Worm (Caenorhabditis elegans) whole organism, L1 larva: Measurements from ENCODE around the gene srw-15.

Experiments
- C04F5.9 ChIP-seq: sonication (generic microtip); optimal IDR thresholded peaks from 2 replicates; lab custom pipeline; 2016; ENCODE audit warnings: missing genetic modification characterization, missing compliant biosample characterization
- F16B12.6 ChIP-seq: fragments of 150-350 bp; optimal IDR thresholded peaks from 2 replicates; lab custom pipeline; 2014; ENCODE audit warnings: missing biosample characterization, missing genetic modification characterization
- Y116A8C.19 ChIP-seq: sonication (generic microtip); optimal IDR thresholded peaks from 2 replicates; lab custom pipeline; 2016; ENCODE audit warnings: missing compliant biosample characterization, missing genetic modification characterization, borderline replicate concordance
- aha-1 ChIP-seq: fragments of 150-350 bp; optimal IDR thresholded peaks from 2 replicates; lab custom pipeline; 2014; ENCODE audit warnings: missing biosample characterization, missing genetic modification characterization
- alr-1 ChIP-seq: fragments of 200-800 bp; sonication (Bioruptor generic); optimal IDR thresholded peaks from 2 replicates; lab custom pipeline; 2018; ENCODE audit warnings: borderline replicate concordance, mild to moderate bottlenecking, missing genetic modification characterization, missing compliant biosample characterization
- ama-1 ChIP-seq: fragments of 150-350 bp; optimal IDR thresholded peaks from 2 replicates; lab custom pipeline; 2014
- ceh-90 ChIP-seq: sonication (generic microtip); optimal IDR thresholded peaks from 2 replicates; lab custom pipeline; 2016; ENCODE audit warnings: missing genetic modification characterization, missing compliant biosample characterization
- ces-1 ChIP-seq: fragments of 150-350 bp; optimal IDR thresholded peaks from 2 replicates; lab custom pipeline; 2014; ENCODE audit warnings: missing biosample characterization, missing genetic modification reagents, missing genetic modification characterization
- dsc-1 ChIP-seq: sonication (generic microtip); optimal IDR thresholded peaks from 2 replicates; lab custom pipeline; 2016; ENCODE audit warnings: mild to moderate bottlenecking, missing genetic modification characterization, missing compliant biosample characterization
- egl-27 ChIP-seq, 2 experiments: fragments of 150-350 bp in 1 of 2; sonication (generic microtip); optimal IDR thresholded peaks; 3 replicates each; lab custom pipeline; 2017 to 2018; ENCODE audit warnings: missing biosample characterization in 2 of 2, missing genetic modification characterization in 2 of 2, missing genetic modification reagents in 2 of 2
- elt-2 ChIP-seq: sonication (generic microtip); optimal IDR thresholded peaks from 2 replicates; lab custom pipeline; 2016; ENCODE audit warnings: missing genetic modification characterization, mild to moderate bottlenecking, inconsistent platforms, missing compliant biosample characterization, missing genetic modification reagents
- ets-5 ChIP-seq: fragments of 200-800 bp; sonication (Bioruptor generic); IDR thresholded peaks from 2 replicates; pipeline ENCODE4 v1.3.6; 2022; ENCODE audit warnings: missing genetic modification characterization, missing compliant biosample characterization
- fkh-8 ChIP-seq: sonication (generic microtip); optimal IDR thresholded peaks from 2 replicates; lab custom pipeline; 2016; ENCODE audit warnings: mild to moderate bottlenecking, missing genetic modification characterization, missing compliant biosample characterization
- grh-1 ChIP-seq: fragments of 200-800 bp; sonication (Bioruptor generic); IDR thresholded peaks from 2 replicates; pipeline ENCODE4 v1.3.6; 2022; ENCODE audit warnings: missing genetic modification reagents, missing genetic modification characterization, missing compliant biosample characterization
- hlh-17 ChIP-seq: fragments of 200-800 bp; sonication (Bioruptor generic); optimal IDR thresholded peaks from 2 replicates; lab custom pipeline; 2018; ENCODE audit warnings: missing genetic modification characterization, mild to moderate bottlenecking, missing compliant biosample characterization, moderate library complexity, borderline replicate concordance
- hlh-4 ChIP-seq: sonication (generic microtip); optimal IDR thresholded peaks from 2 replicates; lab custom pipeline; 2016; ENCODE audit warnings: mild to moderate bottlenecking, missing genetic modification characterization, missing compliant biosample characterization
- hpl-2 ChIP-seq: fragments of 150-350 bp; optimal IDR thresholded peaks from 2 replicates; lab custom pipeline; 2014; ENCODE audit warnings: missing biosample characterization, missing genetic modification reagents, missing genetic modification characterization
- lin-13 ChIP-seq: fragments of 150-350 bp; optimal IDR thresholded peaks from 2 replicates; lab custom pipeline; 2014; ENCODE audit warnings: missing biosample characterization, missing genetic modification reagents, missing genetic modification characterization
- lin-14 ChIP-seq: fragments of 200-800 bp; sonication (Bioruptor generic); optimal IDR thresholded peaks from 2 replicates; lab custom pipeline; 2018; ENCODE audit warnings: mild to moderate bottlenecking, missing genetic modification characterization, moderate library complexity, missing compliant biosample characterization
- lir-3 ChIP-seq: sonication (generic microtip); optimal IDR thresholded peaks from 2 replicates; lab custom pipeline; 2016; ENCODE audit warnings: mild to moderate bottlenecking, missing genetic modification characterization, moderate library complexity, missing compliant biosample characterization; ENCODE audit not compliant: poor library complexity
- mab-9 ChIP-seq: fragments of 200-800 bp; sonication (Bioruptor generic); IDR thresholded peaks from 2 replicates; pipeline ENCODE4 v1.3.6; 2022; ENCODE audit warnings: missing genetic modification reagents, missing genetic modification characterization, missing compliant biosample characterization
- mep-1 ChIP-seq: fragments of 150-350 bp; optimal IDR thresholded peaks from 2 replicates; lab custom pipeline; 2014; ENCODE audit warnings: missing biosample characterization, missing genetic modification characterization
- nhr-11 ChIP-seq: fragments of 150-350 bp; optimal IDR thresholded peaks from 2 replicates; lab custom pipeline; 2014; ENCODE audit warnings: missing biosample characterization, missing genetic modification characterization
- nhr-19 ChIP-seq: fragments of 200-800 bp; sonication (Bioruptor generic); conservative IDR thresholded peaks from 2 replicates; pipeline ENCODE4 v1.3.6; 2022; ENCODE audit warnings: missing genetic modification characterization, missing compliant biosample characterization
- nhr-20 ChIP-seq: sonication (generic microtip); optimal IDR thresholded peaks from 2 replicates; lab custom pipeline; 2016; ENCODE audit warnings: mild to moderate bottlenecking, missing genetic modification characterization, missing compliant biosample characterization
- nhr-237 ChIP-seq: fragments of 150-350 bp; optimal IDR thresholded peaks from 2 replicates; lab custom pipeline; 2014; ENCODE audit warnings: missing biosample characterization, missing genetic modification characterization
- nhr-76 ChIP-seq: sonication (generic microtip); optimal IDR thresholded peaks from 2 replicates; lab custom pipeline; 2017; ENCODE audit warnings: missing biosample characterization, missing genetic modification characterization
- nhr-77 ChIP-seq: fragments of 150-350 bp; optimal IDR thresholded peaks from 2 replicates; lab custom pipeline; 2014; ENCODE audit warnings: missing biosample characterization, missing genetic modification characterization
- pax-3 ChIP-seq: fragments of 200-800 bp; sonication (Bioruptor generic); optimal IDR thresholded peaks from 2 replicates; lab custom pipeline; 2018; ENCODE audit warnings: mild to moderate bottlenecking, missing genetic modification characterization, moderate library complexity, missing compliant biosample characterization
- pqm-1 ChIP-seq: sonication (generic microtip); optimal IDR thresholded peaks from 3 replicates; lab custom pipeline; 2017; ENCODE audit warnings: missing biosample characterization, missing genetic modification characterization
- rnt-1 ChIP-seq: sonication (generic microtip); optimal IDR thresholded peaks from 2 replicates; lab custom pipeline; 2016; ENCODE audit warnings: mild to moderate bottlenecking, missing genetic modification characterization, moderate library complexity, missing compliant biosample characterization
- snu-23 ChIP-seq: sonication (generic microtip); optimal IDR thresholded peaks from 2 replicates; lab custom pipeline; 2016; ENCODE audit warnings: missing genetic modification characterization, missing compliant biosample characterization
- sup-37 ChIP-seq: fragments of 200-800 bp; sonication (Bioruptor generic); optimal IDR thresholded peaks from 2 replicates; lab custom pipeline; 2018; ENCODE audit warnings: mild to moderate bottlenecking, missing genetic modification characterization, missing compliant biosample characterization
- tlp-1 ChIP-seq: fragments of 150-350 bp; optimal IDR thresholded peaks from 2 replicates; lab custom pipeline; 2014; ENCODE audit warnings: missing biosample characterization, missing genetic modification characterization
- unc-86 ChIP-seq: sonication (generic microtip); optimal IDR thresholded peaks from 2 replicates; lab custom pipeline; 2016; ENCODE audit warnings: missing genetic modification characterization, missing compliant biosample characterization
- zag-1 ChIP-seq: fragments of 150-350 bp; optimal IDR thresholded peaks from 2 replicates; lab custom pipeline; 2014; ENCODE audit warnings: missing biosample characterization, missing genetic modification characterization
- ztf-11 ChIP-seq, 2 experiments: sonication (generic microtip); optimal IDR thresholded peaks; 2 replicates each; lab custom pipeline; 2016 to 2017; ENCODE audit warnings: missing genetic modification characterization in 2 of 2, missing biosample characterization in 1 of 2, missing compliant biosample characterization in 1 of 2

The srw-15 gene

ce11 chrV:15226206-15226605, 4.1 kb upstream of the srw-15 start:
- TF ChIP-seq alr-1 (tag; lab: Kevin White, UChicago), result no peak
- TF ChIP-seq nhr-20 (tag; lab: Kevin White, UChicago), result no peak
- TF ChIP-seq ama-1, result no peak
- TF ChIP-seq hpl-2 (GFP tag; lab: Kevin White, UChicago), result no peak
- peak; percentile 79 for TF ChIP-seq elt-2 (tag; lab: Kevin White, UChicago)
- no peak for TF ChIP-seq nhr-11 (tag; lab: Kevin White, UChicago)
- TF ChIP-seq tlp-1 (tag; lab: Kevin White, UChicago), result peak; percentile 45

ce11 chrV:15232200-15232599, 1.9 kb downstream of the srw-15 start, which contains the start of gene srw-13:
Gene srw-13, plus strand, starts transcription at chrV:15232500.
- no peak for TF ChIP-seq dsc-1 (tag; lab: Kevin White, UChicago)
- no peak for TF ChIP-seq rnt-1
- no peak for TF ChIP-seq nhr-11 (tag; lab: Kevin White, UChicago)
- no peak for TF ChIP-seq ces-1 (GFP tag; lab: Kevin White, UChicago)

ce11 chrV:15235661-15236060, 5.3 kb downstream of the srw-15 start, which contains the start of gene nhr-164:
Gene nhr-164, minus strand, starts transcription at chrV:15235761.
- TF ChIP-seq hlh-4, result no peak
- no peak for TF ChIP-seq pqm-1
- TF ChIP-seq C04F5.9 (tag; lab: Kevin White, UChicago), result no peak
- no peak for TF ChIP-seq nhr-237
- TF ChIP-seq aha-1 (tag; lab: Kevin White, UChicago), result no peak
- TF ChIP-seq pax-3 (tag; lab: Kevin White, UChicago), result no peak
- TF ChIP-seq egl-27 (tag; optimal IDR thresholded peaks at IDR 0.05; lab: Kevin White, UChicago), result no peak
- TF ChIP-seq snu-23, result no peak
- TF ChIP-seq mep-1 (tag; lab: Kevin White, UChicago), result no peak
- TF ChIP-seq zag-1, result no peak
- no peak for TF ChIP-seq F16B12.6 (tag; lab: Kevin White, UChicago)
- TF ChIP-seq ets-5 (GFP tag; lab: Robert Waterston, UW), result no peak
- no peak for TF ChIP-seq lin-13 (GFP tag; lab: Kevin White, UChicago)
- no peak for TF ChIP-seq ces-1 (GFP tag; lab: Kevin White, UChicago)
- no peak for TF ChIP-seq unc-86 (tag; lab: Kevin White, UChicago)
- no peak for TF ChIP-seq fkh-8 (tag; lab: Kevin White, UChicago)
- TF ChIP-seq nhr-76 (tag; lab: Kevin White, UChicago), result no peak

ce11 chrV:15238552-15238951, 8.2 kb downstream of the srw-15 start, which contains the start of gene srw-12:
Gene srw-12, minus strand, starts transcription at chrV:15238652.
- no peak for TF ChIP-seq lin-14 (GFP tag; lab: Kevin White, UChicago)
- no peak for TF ChIP-seq snu-23
- no peak for TF ChIP-seq grh-1 (GFP tag; lab: Robert Waterston, UW)
- no peak for TF ChIP-seq sup-37
- no peak for TF ChIP-seq hlh-17 (GFP tag; lab: Kevin White, UChicago)
- TF ChIP-seq lir-3, result no peak
- TF ChIP-seq nhr-19, result no peak
- TF ChIP-seq Y116A8C.19 (tag; lab: Kevin White, UChicago), result no peak
- no peak for TF ChIP-seq egl-27 (tag; optimal IDR thresholded peaks at IDR 0.05; lab: Kevin White, UChicago)
- TF ChIP-seq ztf-11 (tag; optimal IDR thresholded peaks at IDR 0.05; lab: Kevin White, UChicago), result no peak
- no peak for TF ChIP-seq ceh-90 (tag; lab: Kevin White, UChicago)
- no peak for TF ChIP-seq nhr-77 (tag; lab: Kevin White, UChicago)
- no peak for TF ChIP-seq aha-1 (tag; lab: Kevin White, UChicago)
- no peak for TF ChIP-seq mab-9 (GFP tag; lab: Robert Waterston, UW)
- TF ChIP-seq, all 84 proteins: peak for 0
